Worm (Caenorhabditis elegans) whole organism, young adult: ENCODE data around the gene plpr-1.

Experiments used
- Y79H2A.3 ChIP-seq: fragments of 200-800 bp; sonication (Bioruptor generic); conservative IDR thresholded peaks from 2 replicates; pipeline ENCODE4 v1.3.6; 2022; ENCODE audit warnings: missing genetic modification reagents, missing genetic modification characterization, missing compliant biosample characterization
- unc-62 ChIP-seq: fragments of 150-350 bp; optimal IDR thresholded peaks from 2 replicates; lab custom pipeline; 2014; ENCODE audit warnings: missing biosample characterization, missing genetic modification reagents, missing genetic modification characterization

DNA sequence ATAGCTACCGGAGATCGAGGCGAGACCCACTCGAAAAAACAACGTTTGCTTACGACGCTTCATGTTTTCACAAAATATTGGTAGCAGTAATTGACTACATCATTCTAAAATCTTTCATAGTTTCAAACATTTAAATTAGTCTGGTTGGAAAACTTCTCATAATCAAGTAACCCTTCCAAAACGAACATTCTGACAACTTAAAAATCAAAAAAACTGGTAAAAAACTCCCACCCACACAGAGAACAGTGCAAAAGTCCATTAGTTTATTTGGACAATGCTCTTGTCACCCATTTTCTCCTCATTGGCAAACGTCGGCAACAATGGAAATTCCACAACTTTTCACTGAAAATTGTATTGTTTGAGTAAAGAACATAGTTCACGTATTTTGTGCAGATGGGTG lies 44.7 kb upstream of the plpr-1 start, which contains the start of gene F37H8.6:
- TF ChIP-seq unc-62 (GFP tag; lab: Kevin White, UChicago): no peak
- no peak for TF ChIP-seq Y79H2A.3 (GFP tag; lab: Robert Waterston, UW)
